Worm (Caenorhabditis elegans) whole organism, L1 larva: Measurements from ENCODE around the gene F46H5.4.
A peak's percentile ranks its signal among the peaks of the same experiment; 100 is the strongest.

Experiments
- ceh-88 ChIP-seq: fragments of 200-800 bp; sonication (Bioruptor generic); IDR thresholded peaks from 2 replicates; pipeline ENCODE4 v1.3.6; 2022; ENCODE audit warnings: missing genetic modification characterization, missing compliant biosample characterization
- ceh-90 ChIP-seq: sonication (generic microtip); optimal IDR thresholded peaks from 2 replicates; lab custom pipeline; 2016; ENCODE audit warnings: missing genetic modification characterization, missing compliant biosample characterization
- dsc-1 ChIP-seq: sonication (generic microtip); optimal IDR thresholded peaks from 2 replicates; lab custom pipeline; 2016; ENCODE audit warnings: mild to moderate bottlenecking, missing genetic modification characterization, missing compliant biosample characterization
- efl-1 ChIP-seq, 4 experiments: fragments of 150-350 bp; optimal IDR thresholded peaks in 3 of 4; peaks in 1 of 4; 1 replicate in 1 of 4; 2 replicates in 3 of 4; lab custom pipeline; 2014; ENCODE audit warnings: missing biosample characterization in 2 of 4, missing genetic modification characterization in 2 of 4, missing genetic modification reagents in 2 of 4
- elt-2 ChIP-seq: sonication (generic microtip); optimal IDR thresholded peaks from 2 replicates; lab custom pipeline; 2016; ENCODE audit warnings: missing genetic modification characterization, mild to moderate bottlenecking, inconsistent platforms, missing compliant biosample characterization, missing genetic modification reagents
- grh-1 ChIP-seq: fragments of 200-800 bp; sonication (Bioruptor generic); IDR thresholded peaks from 2 replicates; pipeline ENCODE4 v1.3.6; 2022; ENCODE audit warnings: missing genetic modification reagents, missing genetic modification characterization, missing compliant biosample characterization
- irx-1 ChIP-seq: sonication (generic microtip); optimal IDR thresholded peaks from 2 replicates; lab custom pipeline; 2016; ENCODE audit warnings: missing genetic modification characterization, missing compliant biosample characterization
- isw-1 ChIP-seq: fragments of 200-800 bp; sonication (Bioruptor generic); IDR thresholded peaks from 2 replicates; pipeline ENCODE4 v1.3.6; 2022; ENCODE audit warnings: missing genetic modification characterization, missing compliant biosample characterization
- lin-13 ChIP-seq: fragments of 150-350 bp; optimal IDR thresholded peaks from 2 replicates; lab custom pipeline; 2014; ENCODE audit warnings: missing biosample characterization, missing genetic modification reagents, missing genetic modification characterization
- lin-15B ChIP-seq: fragments of 150-350 bp; sonication (generic microtip); optimal IDR thresholded peaks from 3 replicates; lab custom pipeline; 2014; ENCODE audit warnings: missing biosample characterization, missing genetic modification characterization
- lin-35 ChIP-seq, 2 experiments: fragments of 150-350 bp; optimal IDR thresholded peaks; 2 replicates each; lab custom pipeline; 2014; ENCODE audit warnings: missing biosample characterization in 2 of 2, missing genetic modification characterization in 2 of 2, missing genetic modification reagents in 2 of 2
- mdl-1 ChIP-seq, 2 experiments: fragments of 150-350 bp; optimal IDR thresholded peaks; 2 replicates each; lab custom pipeline; 2014 to 2017; ENCODE audit warnings: missing biosample characterization in 2 of 2, missing genetic modification characterization in 2 of 2, inconsistent platforms in 1 of 2
- nhr-11 ChIP-seq: fragments of 150-350 bp; optimal IDR thresholded peaks from 2 replicates; lab custom pipeline; 2014; ENCODE audit warnings: missing biosample characterization, missing genetic modification characterization
- nhr-19 ChIP-seq: fragments of 200-800 bp; sonication (Bioruptor generic); conservative IDR thresholded peaks from 2 replicates; pipeline ENCODE4 v1.3.6; 2022; ENCODE audit warnings: missing genetic modification characterization, missing compliant biosample characterization
- nhr-20 ChIP-seq: sonication (generic microtip); optimal IDR thresholded peaks from 2 replicates; lab custom pipeline; 2016; ENCODE audit warnings: mild to moderate bottlenecking, missing genetic modification characterization, missing compliant biosample characterization
- nhr-71 ChIP-seq: sonication (generic microtip); optimal IDR thresholded peaks from 2 replicates; lab custom pipeline; 2016; ENCODE audit warnings: mild to moderate bottlenecking, missing genetic modification characterization, moderate library complexity, missing compliant biosample characterization
- nhr-85 ChIP-seq: sonication (generic microtip); peaks from one replicate; lab custom pipeline; 2016; ENCODE audit warnings: missing genetic modification characterization, inconsistent platforms, missing compliant biosample characterization
- pag-3 ChIP-seq: sonication (generic microtip); optimal IDR thresholded peaks from 2 replicates; lab custom pipeline; 2017; ENCODE audit warnings: missing genetic modification characterization, mild to moderate bottlenecking, missing compliant biosample characterization, antibody characterized with exemption, borderline replicate concordance; ENCODE audit not compliant: insufficient read depth
- pax-3 ChIP-seq: fragments of 200-800 bp; sonication (Bioruptor generic); optimal IDR thresholded peaks from 2 replicates; lab custom pipeline; 2018; ENCODE audit warnings: mild to moderate bottlenecking, missing genetic modification characterization, moderate library complexity, missing compliant biosample characterization
- rnt-1 ChIP-seq: sonication (generic microtip); optimal IDR thresholded peaks from 2 replicates; lab custom pipeline; 2016; ENCODE audit warnings: mild to moderate bottlenecking, missing genetic modification characterization, moderate library complexity, missing compliant biosample characterization
- skn-1 ChIP-seq: fragments of 150-350 bp; optimal IDR thresholded peaks from 2 replicates; lab custom pipeline; 2014; ENCODE audit warnings: missing biosample characterization, missing genetic modification characterization
- snu-23 ChIP-seq: sonication (generic microtip); optimal IDR thresholded peaks from 2 replicates; lab custom pipeline; 2016; ENCODE audit warnings: missing genetic modification characterization, missing compliant biosample characterization
- sup-37 ChIP-seq: fragments of 200-800 bp; sonication (Bioruptor generic); optimal IDR thresholded peaks from 2 replicates; lab custom pipeline; 2018; ENCODE audit warnings: mild to moderate bottlenecking, missing genetic modification characterization, missing compliant biosample characterization
- tbx-2 ChIP-seq: sonication (generic microtip); optimal IDR thresholded peaks from 2 replicates; lab custom pipeline; 2016; ENCODE audit warnings: missing genetic modification characterization, missing compliant biosample characterization
- tlp-1 ChIP-seq: fragments of 150-350 bp; optimal IDR thresholded peaks from 2 replicates; lab custom pipeline; 2014; ENCODE audit warnings: missing biosample characterization, missing genetic modification characterization
- unc-30 ChIP-seq: sonication (generic microtip); optimal IDR thresholded peaks from 2 replicates; lab custom pipeline; 2017; ENCODE audit warnings: missing biosample characterization, missing genetic modification characterization
- vab-15 ChIP-seq: sonication (generic microtip); optimal IDR thresholded peaks from 2 replicates; lab custom pipeline; 2017; ENCODE audit warnings: missing genotype, mild to moderate bottlenecking, missing genetic modification characterization, missing compliant biosample characterization
- xbp-1 ChIP-seq: sonication (generic microtip); optimal IDR thresholded peaks from 2 replicates; lab custom pipeline; 2016; ENCODE audit warnings: missing genetic modification characterization, missing compliant biosample characterization
- ztf-11 ChIP-seq, 2 experiments: sonication (generic microtip); optimal IDR thresholded peaks; 2 replicates each; lab custom pipeline; 2016 to 2017; ENCODE audit warnings: missing genetic modification characterization in 2 of 2, missing biosample characterization in 1 of 2, missing compliant biosample characterization in 1 of 2

F46H5.4 gene

ce11 chrX:7204175-7204574 lies 50.2 kb downstream of the F46H5.4 start:
- TF ChIP-seq efl-1 (optimal IDR thresholded peaks at IDR 0.05; lab: Kevin White, UChicago) (no peak), efl-1 (GFP tag; optimal IDR thresholded peaks at IDR 0.05 in 1 of 2; lab: Kevin White, UChicago) (peak in 1 of 2 experiments; percentile 26), skn-1 (tag; lab: Kevin White, UChicago) (no peak), grh-1 (GFP tag; lab: Robert Waterston, UW) (no peak), ztf-11 (tag; optimal IDR thresholded peaks at IDR 0.05; lab: Kevin White, UChicago) (no peak)

DNA sequence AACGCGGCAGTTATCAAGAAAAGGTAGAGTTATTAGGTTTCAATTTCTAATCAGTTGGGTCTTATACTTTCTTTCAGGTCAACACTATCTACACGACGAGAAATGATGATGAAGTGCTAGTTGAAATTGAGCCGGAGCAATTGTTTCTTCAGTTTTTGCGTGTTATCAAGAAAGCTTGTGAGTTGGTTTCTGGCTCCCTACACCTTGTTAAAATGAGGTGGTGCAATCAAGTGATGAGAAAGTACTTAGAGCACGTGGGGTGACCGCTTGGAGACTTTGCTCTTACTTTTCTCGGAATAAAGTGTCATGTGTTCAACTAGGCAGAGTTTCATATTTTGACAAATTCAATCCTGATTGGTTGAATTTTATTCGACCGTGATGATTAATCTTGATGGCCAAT lies 53.9 kb downstream of the F46H5.4 start:
- TF ChIP-seq mdl-1 (tag; optimal IDR thresholded peaks at IDR 0.05; lab: Kevin White, UChicago) (peak in 1 of 2 experiments; percentile 13), elt-2 (peak; percentile 93), snu-23 (GFP tag; lab: Kevin White, UChicago) (no peak), lin-13 (GFP tag; lab: Kevin White, UChicago) (no peak), nhr-71 (tag; lab: Kevin White, UChicago) (peak; percentile 46), nhr-20 (tag; lab: Kevin White, UChicago) (peak; percentile 6), lin-35 (GFP tag; optimal IDR thresholded peaks at IDR 0.05; lab: Kevin White, UChicago) (peak in 1 of 2 experiments; percentile 30), ztf-11 (tag; optimal IDR thresholded peaks at IDR 0.05; lab: Kevin White, UChicago) (no peak), nhr-19 (peak; percentile 30), rnt-1 (tag; lab: Kevin White, UChicago) (peak; percentile 13)

- no peak for TF ChIP-seq xbp-1
- no peak for TF ChIP-seq elt-2
- TF ChIP-seq vab-15 (tag; lab: Kevin White, UChicago), result no peak
- TF ChIP-seq irx-1 (tag; lab: Kevin White, UChicago), result no peak
- no peak for TF ChIP-seq ceh-90 (tag; lab: Kevin White, UChicago)
- no peak for TF ChIP-seq tbx-2 (tag; lab: Kevin White, UChicago)
- TF ChIP-seq dsc-1, result no peak
- no peak for TF ChIP-seq unc-30 (tag; lab: Kevin White, UChicago)
- TF ChIP-seq tlp-1 (tag; lab: Kevin White, UChicago), result no peak
- no peak for TF ChIP-seq lin-15B (tag; lab: Kevin White, UChicago)
- no peak for TF ChIP-seq pag-3 (tag; lab: Kevin White, UChicago)
- TF ChIP-seq sup-37 (GFP tag; lab: Kevin White, UChicago), result no peak
- no peak for TF ChIP-seq nhr-11
- no peak for TF ChIP-seq ceh-88 (GFP tag; lab: Robert Waterston, UW)
- no peak for TF ChIP-seq skn-1 (tag; lab: Kevin White, UChicago)
- no peak for TF ChIP-seq isw-1
- no peak for TF ChIP-seq nhr-85 (tag; lab: Kevin White, UChicago)
- no peak for TF ChIP-seq pax-3 (tag; lab: Kevin White, UChicago)
Measured at ce11 chrX:7199831-7200414, 54.5 kb downstream of the F46H5.4 start, which contains the start of gene C55B6.1. Gene C55B6.1, plus strand, starts transcription at chrX:7200364.
